Worm (Caenorhabditis elegans): ENCODE results near the gene ubxn-4.

Gene ubxn-4

DNA sequence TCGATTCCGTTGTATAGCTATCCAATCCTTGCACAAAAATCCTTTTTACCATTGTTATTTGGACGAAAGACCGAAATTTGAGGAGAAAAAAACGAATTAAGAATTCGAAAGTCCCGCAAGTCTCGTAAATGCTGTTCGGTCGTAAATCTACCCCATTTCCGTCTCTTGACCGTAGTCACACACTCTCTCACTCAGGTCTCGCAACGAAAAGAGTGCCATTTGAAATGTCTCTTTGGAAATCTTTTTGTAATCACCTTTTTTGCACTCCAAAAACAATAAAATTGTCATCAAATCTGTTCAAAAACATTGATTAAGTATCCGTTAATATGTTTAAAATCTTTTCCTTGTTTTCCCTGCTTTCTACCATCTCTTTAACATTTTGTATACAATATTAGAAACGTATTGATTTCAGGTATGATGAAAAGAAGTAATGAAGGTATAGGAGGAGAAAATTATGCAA lies 47.1 kb downstream of the ubxn-4 start, which contains the start of the genes R05D3.8 and rfp-1 (continued):
- TF ChIP-seq alr-1 (tag; optimal IDR thresholded peaks at IDR 0.05; ENCODE audit: borderline replicate concordance) (no peak), grh-1 (GFP tag; IDR thresholded peaks at IDR 0.05) (peak; percentile 66), unc-130 (tag; optimal IDR thresholded peaks at IDR 0.05) (peak; percentile 71), tlp-1 (tag; optimal IDR thresholded peaks at IDR 0.05) (no peak), sptf-1 (tag; optimal IDR thresholded peaks at IDR 0.05) (no peak), ztf-4 (tag; optimal IDR thresholded peaks at IDR 0.05) (peak; percentile 43), vab-15 (tag; optimal IDR thresholded peaks at IDR 0.05) (peak; percentile 32), hlh-4 (tag; optimal IDR thresholded peaks at IDR 0.05) (no peak), dpl-1 (GFP tag; optimal IDR thresholded peaks at IDR 0.05) (peak; percentile 80 to 86 (median 85)), ets-5 (GFP tag; IDR thresholded peaks at IDR 0.05) (no peak), ztf-11 (tag; optimal IDR thresholded peaks at IDR 0.05) (peak in 1 of 2 experiments; percentile 9), jun-1 (tag; optimal IDR thresholded peaks at IDR 0.05) (no peak), nhr-71 (tag; optimal IDR thresholded peaks at IDR 0.05) (peak; percentile 85), nhr-12 (tag; optimal IDR thresholded peaks at IDR 0.05) (no peak)

DNA sequence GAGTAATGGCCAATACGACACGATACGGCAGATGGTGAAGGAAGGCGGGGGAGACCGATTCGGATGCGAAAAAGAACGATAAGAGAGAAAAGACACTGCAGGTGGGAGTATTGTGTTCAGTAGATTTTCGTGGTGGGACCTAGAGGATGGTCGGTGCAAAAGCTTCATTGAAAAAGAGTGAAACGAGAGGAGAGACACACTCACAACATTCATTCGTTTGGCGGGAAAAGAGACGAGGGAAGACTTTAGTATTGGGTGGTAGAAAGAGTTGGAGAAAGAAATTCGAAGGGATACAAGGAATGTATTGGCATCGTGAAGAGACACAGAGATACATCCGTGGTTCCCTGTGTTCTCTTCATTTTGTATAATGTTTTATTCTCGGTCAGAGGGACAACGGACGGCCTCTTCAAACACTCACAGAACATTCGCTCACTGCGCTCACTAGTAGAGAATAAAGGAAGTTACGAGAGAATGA lies 48.9 kb downstream of the ubxn-4 start:
- peak; percentile 17; the same call in 1 of the 2 replicates for TF ChIP-seq isw-1 (GFP tag; IDR thresholded peaks at IDR 0.05)
- TF ChIP-seq mef-2 (tag; optimal IDR thresholded peaks at IDR 0.05): peak; percentile 29
- TF ChIP-seq unc-30 (tag; optimal IDR thresholded peaks at IDR 0.05): no peak
- no peak for TF ChIP-seq pax-3 (tag; optimal IDR thresholded peaks at IDR 0.05)
- peak; percentile 58 for TF ChIP-seq dsc-1 (tag; optimal IDR thresholded peaks at IDR 0.05)
- TF ChIP-seq blmp-1 (tag; optimal IDR thresholded peaks at IDR 0.05): peak; percentile 74
- peak; percentile 74 for TF ChIP-seq tbx-2 (tag; optimal IDR thresholded peaks at IDR 0.05)
- no peak for TF ChIP-seq aha-1 (tag; optimal IDR thresholded peaks at IDR 0.05)
- TF ChIP-seq nhr-28 (tag; optimal IDR thresholded peaks at IDR 0.05): no peak
- no peak for TF ChIP-seq alr-1 (tag; optimal IDR thresholded peaks at IDR 0.05; ENCODE audit: borderline replicate concordance)
- peak; percentile 10 for TF ChIP-seq zip-4 (GFP tag; optimal IDR thresholded peaks at IDR 0.05)
- TF ChIP-seq ceh-88 (GFP tag; IDR thresholded peaks at IDR 0.05): no peak
- TF ChIP-seq mep-1 (tag; optimal IDR thresholded peaks at IDR 0.05): peak; percentile 82
- TF ChIP-seq ceh-90 (tag; optimal IDR thresholded peaks at IDR 0.05): no peak
- no peak for TF ChIP-seq nhr-237 (tag; optimal IDR thresholded peaks at IDR 0.05)
- no peak for TF ChIP-seq pag-3 (tag; optimal IDR thresholded peaks at IDR 0.05; ENCODE audit: borderline replicate concordance, insufficient read depth)
- no peak for TF ChIP-seq nhr-76 (tag; optimal IDR thresholded peaks at IDR 0.05)
- no peak for TF ChIP-seq ama-1 (optimal IDR thresholded peaks at IDR 0.05)
- no peak for TF ChIP-seq vab-15 (tag; optimal IDR thresholded peaks at IDR 0.05)
- TF ChIP-seq mab-9 (GFP tag; IDR thresholded peaks at IDR 0.05): no peak
- TF ChIP-seq hpl-2 (GFP tag; optimal IDR thresholded peaks at IDR 0.05): no peak
- TF ChIP-seq sptf-1 (tag; optimal IDR thresholded peaks at IDR 0.05): no peak
- TF ChIP-seq nhr-90 (tag; optimal IDR thresholded peaks at IDR 0.05; ENCODE audit: poor library complexity): peak; percentile 63
- TF ChIP-seq unc-62 (GFP tag; optimal IDR thresholded peaks at IDR 0.05): no peak
- TF ChIP-seq snpc-4 (tag; optimal IDR thresholded peaks at IDR 0.05): peak; percentile 26
- TF ChIP-seq unc-98 (GFP tag; IDR thresholded peaks at IDR 0.05): no peak
- TF ChIP-seq C34B4.2 (tag; optimal IDR thresholded peaks at IDR 0.05): no peak
- peak; percentile 68 for TF ChIP-seq fkh-10 (GFP tag; optimal IDR thresholded peaks at IDR 0.05)
- TF ChIP-seq nhr-20 (tag; optimal IDR thresholded peaks at IDR 0.05): peak; percentile 88
- TF ChIP-seq nhr-12 (tag; optimal IDR thresholded peaks at IDR 0.05): no peak
- TF ChIP-seq tlp-1 (tag; optimal IDR thresholded peaks at IDR 0.05): no peak
- TF ChIP-seq ceh-82 (tag; optimal IDR thresholded peaks at IDR 0.05): peak; percentile 15 to 61 (median 54)
- peak; percentile 63 for TF ChIP-seq lir-3 (tag; optimal IDR thresholded peaks at IDR 0.05; ENCODE audit: poor library complexity)
- TF ChIP-seq rnt-1 (tag; optimal IDR thresholded peaks at IDR 0.05): peak; percentile 65
- TF ChIP-seq lin-14 (GFP tag; optimal IDR thresholded peaks at IDR 0.05): peak; percentile 95
- no peak for TF ChIP-seq nhr-84 (tag; optimal IDR thresholded peaks at IDR 0.05)
- peak; percentile 77 for TF ChIP-seq aly-2 (tag; optimal IDR thresholded peaks at IDR 0.05)
- TF ChIP-seq elt-3 (tag; optimal IDR thresholded peaks at IDR 0.05): peak in 2 of 6 experiments; percentile 5 to 24
- TF ChIP-seq fos-1 (tag; optimal IDR thresholded peaks at IDR 0.05): peak; percentile 14
- no peak for TF ChIP-seq hlh-4 (tag; optimal IDR thresholded peaks at IDR 0.05)
- no peak for TF ChIP-seq sup-37 (GFP tag; optimal IDR thresholded peaks at IDR 0.05)
- peak; percentile 69 for TF ChIP-seq nhr-47 (tag; optimal IDR thresholded peaks at IDR 0.05)
